Fruit fly (Drosophila melanogaster): ENCODE results near the gene CG5151.
A peak's percentile ranks its signal among the peaks of the same experiment; 100 is the strongest.

Gene CG5151

dm6 chr3L:16161847-16162556, 2.5 kb downstream of the CG5151 start (continued):
- TF ChIP-seq ftz-f1 (GFP tag; optimal IDR thresholded peaks at IDR 0.05) = no peak
- no peak for TF ChIP-seq bbx (GFP tag; IDR thresholded peaks at IDR 0.05; ENCODE audit: partially characterized antibody)
- TF ChIP-seq CG15601 (tag; optimal IDR thresholded peaks at IDR 0.05) = peak; percentile 80
- TF ChIP-seq Mes4 (GFP tag; optimal IDR thresholded peaks at IDR 0.05) = peak; percentile 42
- TF ChIP-seq Ptx1 (GFP tag; IDR thresholded peaks at IDR 0.05) = peak; percentile 58
- peak; percentile 64 for TF ChIP-seq lmd (GFP tag; IDR thresholded peaks at IDR 0.05)
- TF ChIP-seq CG7987 (GFP tag; optimal IDR thresholded peaks at IDR 0.05) = no peak
- no peak for TF ChIP-seq ara (GFP tag; IDR thresholded peaks at IDR 0.05)
- no peak for TF ChIP-seq Optix (GFP tag; IDR thresholded peaks at IDR 0.05)
- TF ChIP-seq CG6765 (GFP tag; optimal IDR thresholded peaks at IDR 0.05) = peak; percentile 68
- TF ChIP-seq CG14050 (GFP tag; IDR thresholded peaks at IDR 0.05) = peak; percentile 13; the same call in 1 of the 3 replicates
- peak; percentile 70 for TF ChIP-seq CG17359 (tag; optimal IDR thresholded peaks at IDR 0.05)
- peak; percentile 34 for TF ChIP-seq CG30431 (GFP tag; optimal IDR thresholded peaks at IDR 0.05)
- TF ChIP-seq vfl (GFP tag; optimal IDR thresholded peaks at IDR 0.05) = no peak
- TF ChIP-seq CG8359 (GFP tag; optimal IDR thresholded peaks at IDR 0.05; ENCODE audit: borderline replicate concordance) = no peak
- peak; percentile 71 to 79 for TF ChIP-seq dpn (GFP tag; optimal IDR thresholded peaks at IDR 0.05)
- peak; percentile 76 for TF ChIP-seq nau (GFP tag; optimal IDR thresholded peaks at IDR 0.05)
- no peak for TF ChIP-seq exex (tag; optimal IDR thresholded peaks at IDR 0.05)
- no peak for TF ChIP-seq emc (GFP tag; optimal IDR thresholded peaks at IDR 0.05)
- TF ChIP-seq tin (GFP tag; optimal IDR thresholded peaks at IDR 0.05) = peak; percentile 68
- peak; percentile 65 for TF ChIP-seq sug (tag; optimal IDR thresholded peaks at IDR 0.05)
- TF ChIP-seq Usf (GFP tag; optimal IDR thresholded peaks at IDR 0.05) = peak; percentile 42
- TF ChIP-seq Opbp (GFP tag; IDR thresholded peaks at IDR 0.05; ENCODE audit: partially characterized antibody) = no peak
- peak; percentile 19 for TF ChIP-seq Hey (tag; optimal IDR thresholded peaks at IDR 0.05)
- TF ChIP-seq cas (GFP tag; IDR thresholded peaks at IDR 0.05) = no peak
- no peak for TF ChIP-seq YL-1 (GFP tag; optimal IDR thresholded peaks at IDR 0.05)
- TF ChIP-seq E2f2 (GFP tag; IDR thresholded peaks at IDR 0.05) = peak; percentile 47; the same call in 1 of the 2 replicates
- peak; percentile 82 for TF ChIP-seq Med (GFP tag)
- TF ChIP-seq Deaf1 (tag; optimal IDR thresholded peaks at IDR 0.05) = peak; percentile 37
- peak; percentile 65; the same call in 1 of the 3 replicates for TF ChIP-seq CG6175 (GFP tag; IDR thresholded peaks at IDR 0.05)
- peak; percentile 78 for TF ChIP-seq Oli (tag; optimal IDR thresholded peaks at IDR 0.05)
- no peak for TF ChIP-seq CG8478 (optimal IDR thresholded peaks at IDR 0.05)
- peak; percentile 86 for TF ChIP-seq CoRest (tag; optimal IDR thresholded peaks at IDR 0.05)
- peak; percentile 19 for TF ChIP-seq trem (tag; optimal IDR thresholded peaks at IDR 0.05)
- no peak for TF ChIP-seq da (GFP tag; optimal IDR thresholded peaks at IDR 0.05)
- TF ChIP-seq CG9876 (GFP tag; optimal IDR thresholded peaks at IDR 0.05) = no peak
- TF ChIP-seq CG10366 (GFP tag; IDR thresholded peaks at IDR 0.05) = no peak; the same call in 1 of the 2 replicates
- peak; percentile 23 for TF ChIP-seq CrebB (tag; optimal IDR thresholded peaks at IDR 0.05)
- peak; percentile 65 for TF ChIP-seq CG9437 (GFP tag; optimal IDR thresholded peaks at IDR 0.05)
- TF ChIP-seq Gsc (GFP tag; IDR thresholded peaks at IDR 0.05) = no peak
- peak; percentile 56 for TF ChIP-seq chn (GFP tag; optimal IDR thresholded peaks at IDR 0.05)
- peak; percentile 86 for TF ChIP-seq cwo (GFP tag; optimal IDR thresholded peaks at IDR 0.05)
- TF ChIP-seq CG6854 (GFP tag; optimal IDR thresholded peaks at IDR 0.05) = peak; percentile 61
- TF ChIP-seq CG32767 (GFP tag; IDR thresholded peaks at IDR 0.05) = peak; percentile 66; the same call in 1 of the 2 replicates
- peak; percentile 41 for TF ChIP-seq tap (tag; optimal IDR thresholded peaks at IDR 0.05)
- TF ChIP-seq Stat92E (GFP tag; optimal IDR thresholded peaks at IDR 0.05) = no peak
- TF ChIP-seq Fer3 (tag; optimal IDR thresholded peaks at IDR 0.05) = peak; percentile 75
- peak; percentile 43 for TF ChIP-seq Side (GFP tag; optimal IDR thresholded peaks at IDR 0.05)
- TF ChIP-seq disco-r (GFP tag; optimal IDR thresholded peaks at IDR 0.05) = no peak
- no peak for TF ChIP-seq TFAM (GFP tag; optimal IDR thresholded peaks at IDR 0.05)
